Worm (Caenorhabditis elegans) whole organism, L4 larva: ENCODE data around the gene mmcm-1.

ENCODE experiments used
- F10B5.3 ChIP-seq: sonication (generic microtip); optimal IDR thresholded peaks from 2 replicates; lab custom pipeline; 2016; ENCODE audit warnings: mild to moderate bottlenecking, missing genetic modification characterization, missing compliant biosample characterization
- F44E2.7 ChIP-seq: fragments of 200-800 bp; sonication (Bioruptor generic); IDR thresholded peaks from 2 replicates; pipeline ENCODE4 v2.1.2; 2022; ENCODE audit warnings: missing genetic modification characterization, missing compliant biosample characterization
- T26A8.4 ChIP-seq: fragments of 200-800 bp; sonication (Bioruptor generic); IDR thresholded peaks from 2 replicates; pipeline ENCODE4 v1.3.6; 2022; ENCODE audit warnings: missing genetic modification characterization, missing compliant biosample characterization
- Y105C5A.15 ChIP-seq: fragments of 200-800 bp; sonication (Bioruptor generic); IDR thresholded peaks from 2 replicates; pipeline ENCODE4 v1.3.6; 2022; ENCODE audit warnings: missing genetic modification characterization, missing compliant biosample characterization
- Y48G9A.11 ChIP-seq: fragments of 200-800 bp; sonication (Bioruptor generic); IDR thresholded peaks from 2 replicates; pipeline ENCODE4 v1.3.6; 2022; ENCODE audit warnings: missing genetic modification reagents, missing genetic modification characterization, missing compliant biosample characterization
- Y75B8A.6 ChIP-seq: fragments of 200-800 bp; sonication (Bioruptor generic); IDR thresholded peaks from 2 replicates; pipeline ENCODE4 v1.3.6; 2022; ENCODE audit warnings: missing genetic modification reagents, missing genetic modification characterization, missing compliant biosample characterization
- ZK337.2 ChIP-seq: fragments of 200-800 bp; sonication (Bioruptor generic); IDR thresholded peaks from 2 replicates; pipeline ENCODE4 v1.3.6; 2022; ENCODE audit warnings: missing genetic modification reagents, missing genetic modification characterization, missing compliant biosample characterization
- aha-1 ChIP-seq: fragments of 150-350 bp; peaks from one replicate; lab custom pipeline; 2014; ENCODE audit warnings: missing biosample characterization, missing genetic modification characterization
- aly-2 ChIP-seq: sonication (generic microtip); optimal IDR thresholded peaks from 2 replicates; lab custom pipeline; 2018; ENCODE audit warnings: missing biosample characterization, missing genetic modification characterization
- ama-1 ChIP-seq: fragments of 150-350 bp; optimal IDR thresholded peaks from 2 replicates; lab custom pipeline; 2014; ENCODE audit warnings: inconsistent platforms, mixed read lengths
- ceh-20 ChIP-seq: fragments of 200-800 bp; sonication (Bioruptor generic); IDR thresholded peaks from 2 replicates; pipeline ENCODE4 v1.3.6; 2022; ENCODE audit warnings: missing genetic modification reagents, missing genetic modification characterization, missing compliant biosample characterization
- ces-1 ChIP-seq: fragments of 150-350 bp; sonication (generic microtip); optimal IDR thresholded peaks from 4 replicates; lab custom pipeline; 2014; ENCODE audit warnings: missing biosample characterization, missing genetic modification reagents, missing genetic modification characterization
- cey-2 ChIP-seq: sonication (generic microtip); optimal IDR thresholded peaks from 3 replicates; lab custom pipeline; 2017; ENCODE audit warnings: missing genetic modification characterization, mild to moderate bottlenecking, missing compliant biosample characterization, antibody characterized with exemption, borderline replicate concordance; ENCODE audit not compliant: insufficient read depth
- ctbp-1 ChIP-seq: fragments of 200-800 bp; sonication (Bioruptor generic); IDR thresholded peaks from 2 replicates; pipeline ENCODE4 v1.3.6; 2022; ENCODE audit warnings: missing genetic modification reagents, missing genetic modification characterization, missing compliant biosample characterization
- daf-8 ChIP-seq: fragments of 200-800 bp; sonication (Bioruptor generic); IDR thresholded peaks from 2 replicates; pipeline ENCODE4 v1.3.6; 2022; ENCODE audit warnings: missing genetic modification characterization, missing compliant biosample characterization
- dmd-6 ChIP-seq: fragments of 200-800 bp; sonication (Bioruptor generic); IDR thresholded peaks from 2 replicates; pipeline ENCODE4 v1.3.6; 2022; ENCODE audit warnings: missing genetic modification reagents, missing genetic modification characterization, missing compliant biosample characterization
- dmd-8 ChIP-seq: fragments of 200-800 bp; sonication (Bioruptor generic); IDR thresholded peaks from 2 replicates; pipeline ENCODE4 v1.3.6; 2022; ENCODE audit warnings: missing genetic modification characterization, missing compliant biosample characterization
- duxl-1 ChIP-seq: sonication (generic microtip); optimal IDR thresholded peaks from 2 replicates; lab custom pipeline; 2016; ENCODE audit warnings: mild to moderate bottlenecking, missing genetic modification characterization, moderate library complexity, missing compliant biosample characterization; ENCODE audit not compliant: poor library complexity
- dve-1 ChIP-seq: sonication (generic microtip); optimal IDR thresholded peaks from 2 replicates; lab custom pipeline; 2017; ENCODE audit warnings: antibody characterized with exemption, mild to moderate bottlenecking, missing genetic modification characterization, missing compliant biosample characterization; ENCODE audit not compliant: insufficient read depth
- egl-43 ChIP-seq: fragments of 200-800 bp; sonication (Bioruptor generic); IDR thresholded peaks from 2 replicates; pipeline ENCODE4 v1.3.6; 2022; ENCODE audit warnings: missing genetic modification reagents, missing genetic modification characterization, missing compliant biosample characterization
- fkh-10 ChIP-seq: fragments of 150-350 bp; optimal IDR thresholded peaks from 2 replicates; lab custom pipeline; 2014; ENCODE audit warnings: missing biosample characterization, missing genetic modification reagents, missing genetic modification characterization
- fos-1 ChIP-seq: fragments of 150-350 bp; optimal IDR thresholded peaks from 2 replicates; lab custom pipeline; 2014; ENCODE audit warnings: missing biosample characterization, missing genetic modification characterization
- hif-1 ChIP-seq, 2 experiments: sonication (generic microtip); optimal IDR thresholded peaks; 2 replicates each; lab custom pipeline; 2016 to 2017; ENCODE audit warnings: missing compliant biosample characterization in 2 of 2, missing genetic modification characterization in 2 of 2, missing genetic modification reagents in 2 of 2, missing genotype in 2 of 2, mild to moderate bottlenecking in 1 of 2
- hlh-11 ChIP-seq: fragments of 200-800 bp; sonication (Bioruptor generic); optimal IDR thresholded peaks from 2 replicates; lab custom pipeline; 2018; ENCODE audit warnings: mild to moderate bottlenecking, missing genetic modification characterization, missing compliant biosample characterization
- hmg-1.1 ChIP-seq: fragments of 200-800 bp; sonication (Bioruptor generic); IDR thresholded peaks from 2 replicates; pipeline ENCODE4 v1.3.6; 2022; ENCODE audit warnings: missing genetic modification reagents, missing genetic modification characterization, missing compliant biosample characterization
- jun-1 ChIP-seq: fragments of 150-350 bp; optimal IDR thresholded peaks from 2 replicates; lab custom pipeline; 2014; ENCODE audit warnings: missing biosample characterization, missing genetic modification reagents, missing genetic modification characterization
- lim-7 ChIP-seq: fragments of 200-800 bp; sonication (Bioruptor generic); IDR thresholded peaks from 2 replicates; pipeline ENCODE4 v1.3.6; 2022; ENCODE audit warnings: missing genetic modification characterization, missing compliant biosample characterization
- lin-1 ChIP-seq: fragments of 200-800 bp; sonication (Bioruptor generic); IDR thresholded peaks from 2 replicates; pipeline ENCODE4 v1.3.6; 2022; ENCODE audit warnings: missing genetic modification reagents, missing genetic modification characterization, missing compliant biosample characterization
- lin-15B ChIP-seq: fragments of 150-350 bp; sonication (generic microtip); optimal IDR thresholded peaks from 3 replicates; lab custom pipeline; 2014; ENCODE audit warnings: missing biosample characterization, missing genetic modification characterization
- lin-29 ChIP-seq: fragments of 200-800 bp; sonication (Bioruptor generic); IDR thresholded peaks from 2 replicates; pipeline ENCODE4 v1.3.6; 2022; ENCODE audit warnings: missing genetic modification reagents, missing genetic modification characterization, missing compliant biosample characterization
- lin-38 ChIP-seq: fragments of 200-800 bp; sonication (Bioruptor generic); IDR thresholded peaks from 2 replicates; pipeline ENCODE4 v1.3.6; 2022; ENCODE audit warnings: missing genetic modification reagents, missing genetic modification characterization, missing compliant biosample characterization
- madf-5 ChIP-seq, 2 experiments: fragments of 200-800 bp; sonication (Bioruptor generic); IDR thresholded peaks; 2 replicates each; pipeline ENCODE4 v1.3.6; 2022; ENCODE audit warnings: missing compliant biosample characterization in 2 of 2, missing genetic modification characterization in 2 of 2
- madf-9 ChIP-seq: fragments of 200-800 bp; sonication (Bioruptor generic); conservative IDR thresholded peaks from 2 replicates; pipeline ENCODE4 v1.3.6; 2022; ENCODE audit warnings: missing genetic modification reagents, missing genetic modification characterization, missing compliant biosample characterization
- mdl-1 ChIP-seq, 2 experiments: fragments of 150-350 bp in 1 of 2; sonication (generic microtip) in 1 of 2; optimal IDR thresholded peaks; 2 replicates each; lab custom pipeline; 2014 to 2017; ENCODE audit warnings: missing biosample characterization in 2 of 2, missing genetic modification characterization in 2 of 2
- mxl-3 ChIP-seq: fragments of 200-800 bp; sonication (Bioruptor generic); optimal IDR thresholded peaks from 2 replicates; lab custom pipeline; 2018; ENCODE audit warnings: mild to moderate bottlenecking, missing genetic modification characterization, missing compliant biosample characterization
- nhr-28 ChIP-seq: fragments of 150-350 bp; optimal IDR thresholded peaks from 2 replicates; lab custom pipeline; 2014; ENCODE audit warnings: missing biosample characterization, missing genetic modification characterization
- nhr-6 ChIP-seq: fragments of 150-350 bp; optimal IDR thresholded peaks from 2 replicates; lab custom pipeline; 2014; ENCODE audit warnings: missing biosample characterization, missing genetic modification characterization
- nhr-76 ChIP-seq: fragments of 150-350 bp; optimal IDR thresholded peaks from 2 replicates; lab custom pipeline; 2014; ENCODE audit warnings: missing biosample characterization, missing genetic modification characterization
- pha-4 ChIP-seq, 2 experiments: fragments of 150-350 bp in 1 of 2; fragments of 200-800 bp in 1 of 2; sonication (Bioruptor generic) in 1 of 2; IDR thresholded peaks in 1 of 2; optimal IDR thresholded peaks in 1 of 2; 2 replicates each; pipeline versions ENCODE4 v1.3.6 to Lab custom; 2014 to 2022; ENCODE audit warnings: missing genetic modification characterization in 2 of 2, missing genetic modification reagents in 2 of 2, missing biosample characterization in 1 of 2, missing compliant biosample characterization in 1 of 2
- php-3 ChIP-seq: fragments of 200-800 bp; sonication (Bioruptor generic); IDR thresholded peaks from 2 replicates; pipeline ENCODE4 v1.3.6; 2022; ENCODE audit warnings: missing genetic modification reagents, missing genetic modification characterization, missing compliant biosample characterization
- rbr-2 ChIP-seq: sonication (generic microtip); optimal IDR thresholded peaks from 2 replicates; lab custom pipeline; 2016; ENCODE audit warnings: missing genotype, missing genetic modification characterization, missing compliant biosample characterization
- snpc-1.2 ChIP-seq: fragments of 200-800 bp; sonication (Bioruptor generic); IDR thresholded peaks from 2 replicates; pipeline ENCODE4 v1.3.6; 2022; ENCODE audit warnings: missing genetic modification reagents, missing genetic modification characterization, missing compliant biosample characterization
- spr-3 ChIP-seq: fragments of 200-800 bp; sonication (Bioruptor generic); optimal IDR thresholded peaks from 2 replicates; lab custom pipeline; 2018; ENCODE audit warnings: mild to moderate bottlenecking, missing genetic modification characterization, missing compliant biosample characterization
- unc-130 ChIP-seq: sonication (generic microtip); optimal IDR thresholded peaks from 2 replicates; lab custom pipeline; 2016; ENCODE audit warnings: missing genetic modification reagents, missing genetic modification characterization, missing compliant biosample characterization
- unc-62 ChIP-seq, 3 experiments: fragments of 150-350 bp in 1 of 3; sonication (generic microtip); optimal IDR thresholded peaks in 2 of 3; peaks in 1 of 3; 1 replicate in 1 of 3; 2 replicates in 2 of 3; lab custom pipeline; 2014 to 2017; ENCODE audit warnings: missing biosample characterization in 3 of 3, missing genetic modification characterization in 3 of 3, missing genetic modification reagents in 3 of 3, missing genotype in 1 of 3
- vab-7 ChIP-seq: fragments of 200-800 bp; sonication (Bioruptor generic); IDR thresholded peaks from 2 replicates; pipeline ENCODE4 v1.3.6; 2022; ENCODE audit warnings: missing genetic modification reagents, missing genetic modification characterization, missing compliant biosample characterization
- zfp-2 ChIP-seq: sonication (generic microtip); optimal IDR thresholded peaks from 2 replicates; lab custom pipeline; 2016; ENCODE audit warnings: mild to moderate bottlenecking, missing genetic modification characterization, missing compliant biosample characterization
- zip-11 ChIP-seq: fragments of 200-800 bp; sonication (Bioruptor generic); IDR thresholded peaks from 2 replicates; pipeline ENCODE4 v1.3.6; 2022; ENCODE audit warnings: missing genetic modification characterization, missing compliant biosample characterization
- ztf-11 ChIP-seq: fragments of 150-350 bp; optimal IDR thresholded peaks from 2 replicates; lab custom pipeline; 2014; ENCODE audit warnings: missing biosample characterization, missing genetic modification characterization
- ztf-7 ChIP-seq: fragments of 150-350 bp; optimal IDR thresholded peaks from 2 replicates; lab custom pipeline; 2014; ENCODE audit warnings: missing biosample characterization, missing genetic modification characterization

Gene mmcm-1

ce11 chrIII:3916624-3917023, 9.1 kb upstream of the mmcm-1 start, which contains the start of gene ccdc-47:
Gene ccdc-47 (plus strand): TSS chrIII:3916967.
- peak; percentile 10 for TF ChIP-seq nhr-28 (tag; lab: Kevin White, UChicago)
- no peak for TF ChIP-seq Y75B8A.6
- TF ChIP-seq lin-1: no peak
- TF ChIP-seq snpc-1.2 (GFP tag; lab: Robert Waterston, UW): 0 out of 2 replicates have a peak, but pooled peaks have one; percentile 14
- TF ChIP-seq unc-130: peak; percentile 60
- TF ChIP-seq lin-29 (GFP tag; lab: Robert Waterston, UW): no peak
- no peak for TF ChIP-seq mdl-1 (tag; optimal IDR thresholded peaks at IDR 0.05; lab: Kevin White, UChicago)
- TF ChIP-seq Y48G9A.11 (GFP tag; lab: Robert Waterston, UW): no peak
- no peak for TF ChIP-seq Y105C5A.15
- no peak for TF ChIP-seq ama-1 (lab: Kevin White, UChicago)
- TF ChIP-seq dmd-6: 0 out of 2 replicates have a peak, but pooled peaks have one; percentile 25
- TF ChIP-seq madf-9: no peak
- TF ChIP-seq rbr-2: peak; percentile 12
- peak; percentile 67 for TF ChIP-seq nhr-6 (tag; lab: Kevin White, UChicago)
- TF ChIP-seq cey-2 (tag; lab: Kevin White, UChicago): no peak
- peak; percentile 59 for TF ChIP-seq dve-1 (tag; lab: Kevin White, UChicago)
- no peak for TF ChIP-seq lim-7 (GFP tag; lab: Robert Waterston, UW)
- no peak for TF ChIP-seq ZK337.2 (GFP tag; lab: Robert Waterston, UW)
- TF ChIP-seq hlh-11 (tag; lab: Kevin White, UChicago): peak; percentile 28
- TF ChIP-seq duxl-1: peak; percentile 67
- TF ChIP-seq fkh-10 (GFP tag; lab: Kevin White, UChicago): no peak
- peak; percentile 56; the same call in 1 of the 2 replicates for TF ChIP-seq hmg-1.1
- peak; percentile 44 for TF ChIP-seq ztf-7 (tag; lab: Kevin White, UChicago)
- TF ChIP-seq spr-3: no peak
- TF ChIP-seq nhr-76 (tag; lab: Kevin White, UChicago): no peak
- no peak for TF ChIP-seq ceh-20
- no peak for TF ChIP-seq unc-62 (GFP tag; optimal IDR thresholded peaks at IDR 0.05 in 1 of 2; lab: Kevin White, UChicago)
- no peak for TF ChIP-seq unc-62 (tag; optimal IDR thresholded peaks at IDR 0.05; lab: Kevin White, UChicago)
- TF ChIP-seq daf-8: no peak
- TF ChIP-seq lin-38 (GFP tag; lab: Robert Waterston, UW): peak; percentile 61
- TF ChIP-seq aha-1: peak; percentile 93
- no peak for TF ChIP-seq lin-15B (tag; lab: Kevin White, UChicago)
- no peak for TF ChIP-seq fos-1 (tag; lab: Kevin White, UChicago)
- peak in 1 of 2 experiments; percentile 74 for TF ChIP-seq hif-1 (tag; optimal IDR thresholded peaks at IDR 0.05; lab: Kevin White, UChicago)
- TF ChIP-seq jun-1 (tag; lab: Kevin White, UChicago): no peak
- TF ChIP-seq egl-43 (GFP tag; lab: Robert Waterston, UW): 0 out of 2 replicates have a peak, but pooled peaks have one; percentile 47
- TF ChIP-seq mxl-3: peak; percentile 21
- no peak for TF ChIP-seq F10B5.3 (tag; lab: Kevin White, UChicago)
- TF ChIP-seq zip-11 (GFP tag; lab: Robert Waterston, UW): no peak
- TF ChIP-seq ces-1 (GFP tag; lab: Kevin White, UChicago): no peak
- no peak for TF ChIP-seq aly-2 (tag; lab: Kevin White, UChicago)
- peak; percentile 77 for TF ChIP-seq T26A8.4 (GFP tag; lab: Robert Waterston, UW)
- no peak for TF ChIP-seq php-3 (GFP tag; lab: Robert Waterston, UW)
- TF ChIP-seq madf-5 (GFP tag; IDR thresholded peaks at IDR 0.05; lab: Robert Waterston, UW): no peak
- TF ChIP-seq ztf-11: no peak
- TF ChIP-seq zfp-2: no peak
- no peak for TF ChIP-seq ctbp-1 (GFP tag; lab: Robert Waterston, UW)
- TF ChIP-seq vab-7 (GFP tag; lab: Robert Waterston, UW): 0 out of 2 replicates have a peak, but pooled peaks have one; percentile 42
- TF ChIP-seq pha-4 (GFP tag; IDR thresholded peaks at IDR 0.05; lab: Robert Waterston, UW): peak; percentile 37; the same call in 1 of the 2 replicates
- no peak for TF ChIP-seq pha-4 (tag; optimal IDR thresholded peaks at IDR 0.05; lab: Kevin White, UChicago)
- no peak for TF ChIP-seq dmd-8
- no peak for TF ChIP-seq F44E2.7 (GFP tag; lab: Robert Waterston, UW)
